Worm (Caenorhabditis elegans) whole organism, late embryonic: Measurements from ENCODE around the gene R08C7.4.

Experiments used
- K09A11.1 ChIP-seq: sonication (generic microtip); optimal IDR thresholded peaks from 2 replicates; lab custom pipeline; 2017; ENCODE audit warnings: antibody characterized with exemption, mild to moderate bottlenecking, missing genetic modification characterization, missing compliant biosample characterization; ENCODE audit not compliant: insufficient read depth
- fkh-10 ChIP-seq: fragments of 150-350 bp; optimal IDR thresholded peaks from 2 replicates; lab custom pipeline; 2014; ENCODE audit warnings: missing biosample characterization, missing genetic modification reagents, missing genetic modification characterization

DNA sequence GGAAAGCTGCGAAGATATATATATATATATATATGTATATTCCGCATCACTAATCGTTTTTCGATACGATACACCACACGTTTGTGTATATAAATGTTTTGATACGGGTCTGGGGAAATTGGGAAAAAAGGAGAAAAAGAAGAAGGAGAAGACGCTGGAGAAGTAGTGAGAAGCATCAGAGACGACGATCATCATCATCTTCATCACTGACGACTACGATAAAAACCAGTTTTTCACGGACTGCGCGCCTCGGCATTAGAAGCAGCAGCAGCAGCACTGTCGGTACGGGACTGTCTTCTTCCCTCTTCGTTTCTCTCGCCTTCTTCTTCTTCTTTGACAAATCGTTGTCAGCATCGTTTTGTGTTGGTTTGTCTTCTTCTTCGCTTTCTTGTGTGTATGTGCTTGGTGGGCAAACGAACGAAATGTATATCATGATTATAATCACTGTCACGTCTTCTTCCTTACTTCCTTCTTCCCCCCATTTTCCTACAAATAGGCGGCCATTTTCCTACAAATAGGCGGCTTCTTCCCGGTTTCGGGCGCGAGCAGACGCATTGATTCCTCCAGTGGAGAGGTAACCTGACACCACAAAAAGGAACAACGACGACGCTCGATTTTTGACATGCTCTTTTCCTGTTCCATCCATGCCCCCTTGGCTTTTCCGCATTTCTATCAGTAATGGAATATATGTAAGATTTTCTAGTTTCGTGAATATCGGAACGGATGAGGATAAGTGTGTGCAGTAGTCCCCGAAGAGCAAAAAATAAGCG lies 38.6 kb upstream of the R08C7.4 start:
- no peak for TF ChIP-seq fkh-10 (GFP tag; lab: Kevin White, UChicago)
- TF ChIP-seq K09A11.1 (tag; lab: Kevin White, UChicago) = no peak
